Worm (Caenorhabditis elegans) whole organism, mixed stage, embryonic: ENCODE data around the gene srt-38.

Experiments
- blmp-1 ChIP-seq: fragments of 150-350 bp; optimal IDR thresholded peaks from 2 replicates; lab custom pipeline; 2014; ENCODE audit warnings: missing biosample characterization, missing genetic modification characterization
- elt-1 ChIP-seq: sonication (generic microtip); optimal IDR thresholded peaks from 2 replicates; lab custom pipeline; 2017; ENCODE audit warnings: missing genetic modification characterization, mild to moderate bottlenecking, missing compliant biosample characterization, antibody characterized with exemption, moderate library complexity, borderline replicate concordance; ENCODE audit not compliant: insufficient read depth
- elt-3 ChIP-seq: fragments of 150-350 bp; optimal IDR thresholded peaks from 2 replicates; lab custom pipeline; 2014; ENCODE audit warnings: missing biosample characterization, missing genetic modification characterization
- ham-2 ChIP-seq: fragments of 200-800 bp; sonication (Bioruptor generic); optimal IDR thresholded peaks from 2 replicates; lab custom pipeline; 2018; ENCODE audit warnings: mild to moderate bottlenecking, missing genetic modification characterization, missing compliant biosample characterization
- lsy-2 ChIP-seq: fragments of 150-350 bp; optimal IDR thresholded peaks from 2 replicates; lab custom pipeline; 2014; ENCODE audit warnings: missing biosample characterization, missing genetic modification characterization
- mab-5 ChIP-seq: fragments of 150-350 bp; optimal IDR thresholded peaks from 2 replicates; lab custom pipeline; 2014; ENCODE audit warnings: missing biosample characterization, missing genetic modification characterization
- nhr-12 ChIP-seq: fragments of 150-350 bp; optimal IDR thresholded peaks from 2 replicates; lab custom pipeline; 2014; ENCODE audit warnings: missing biosample characterization, missing genetic modification characterization
- nhr-237 ChIP-seq: fragments of 150-350 bp; optimal IDR thresholded peaks from 2 replicates; lab custom pipeline; 2014; ENCODE audit warnings: missing biosample characterization, missing genetic modification characterization
- pha-4 ChIP-seq: fragments of 150-350 bp; optimal IDR thresholded peaks from 2 replicates; lab custom pipeline; 2018; ENCODE audit warnings: missing biosample characterization, missing genetic modification reagents, missing genetic modification characterization
- snpc-4 ChIP-seq: fragments of 150-350 bp; optimal IDR thresholded peaks from 2 replicates; lab custom pipeline; 2014; ENCODE audit warnings: missing biosample characterization, missing genetic modification characterization
- unc-62 ChIP-seq: fragments of 150-350 bp; optimal IDR thresholded peaks from 2 replicates; lab custom pipeline; 2014; ENCODE audit warnings: missing biosample characterization, missing genetic modification reagents, missing genetic modification characterization
- zip-8 ChIP-seq: fragments of 150-350 bp; optimal IDR thresholded peaks from 2 replicates; lab custom pipeline; 2014; ENCODE audit warnings: missing biosample characterization, missing genetic modification characterization
- ztf-11 ChIP-seq: fragments of 150-350 bp; optimal IDR thresholded peaks from 2 replicates; lab custom pipeline; 2014; ENCODE audit warnings: missing biosample characterization, missing genetic modification characterization

DNA sequence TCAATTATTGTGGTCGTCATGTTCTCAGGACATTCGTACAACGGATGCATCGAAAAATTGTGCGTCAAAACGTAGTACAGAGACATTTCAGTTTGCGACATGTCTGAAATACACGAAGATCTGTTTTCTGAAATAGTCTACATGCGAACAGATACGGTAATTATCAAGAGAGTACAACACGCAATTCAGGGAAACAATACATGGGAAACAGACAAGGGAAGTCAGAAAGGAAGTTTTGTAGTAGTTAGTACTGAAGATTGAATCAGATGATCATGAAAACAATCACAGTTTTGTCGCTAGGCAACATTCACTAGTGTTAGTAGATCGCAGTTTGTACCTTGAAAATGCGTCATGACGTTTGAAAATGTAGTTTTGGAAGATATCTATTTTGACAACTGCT is 21.1 kb downstream of the srt-38 start, which contains the start of gene srt-13:
- no peak for TF ChIP-seq nhr-12 (tag; lab: Kevin White, UChicago)
- no peak for TF ChIP-seq mab-5 (tag; lab: Kevin White, UChicago)
- no peak for TF ChIP-seq nhr-237 (tag; lab: Kevin White, UChicago)
- TF ChIP-seq ztf-11 (tag; lab: Kevin White, UChicago), result no peak
- TF ChIP-seq lsy-2 (tag; lab: Kevin White, UChicago), result no peak
- TF ChIP-seq zip-8 (tag; lab: Kevin White, UChicago), result no peak
- no peak for TF ChIP-seq pha-4 (tag; lab: Kevin White, UChicago)
- TF ChIP-seq snpc-4 (tag; lab: Kevin White, UChicago), result no peak
- TF ChIP-seq ham-2 (GFP tag; lab: Kevin White, UChicago), result no peak
- TF ChIP-seq elt-1 (tag; lab: Kevin White, UChicago), result no peak
- TF ChIP-seq unc-62 (GFP tag; lab: Kevin White, UChicago), result no peak
- no peak for TF ChIP-seq elt-3 (tag; lab: Kevin White, UChicago)
- no peak for TF ChIP-seq blmp-1 (tag; lab: Kevin White, UChicago)
